Worm (Caenorhabditis elegans): Measurements from ENCODE around the gene R04B5.1.

Gene R04B5.1

ce11 chrV:10043234-10043796 lies 34.8 kb downstream of the R04B5.1 start, which contains the start of gene T06E8.8 (continued):
- TF ChIP-seq ceh-63 (GFP tag; optimal IDR thresholded peaks at IDR 0.05) = no peak
- no peak for TF ChIP-seq hlh-17 (GFP tag; optimal IDR thresholded peaks at IDR 0.05; ENCODE audit: borderline replicate concordance)
- TF ChIP-seq dpl-1 (GFP tag; optimal IDR thresholded peaks at IDR 0.05) = peak; percentile 4 to 54 (median 23)
- no peak for TF ChIP-seq fos-1 (tag; optimal IDR thresholded peaks at IDR 0.05)
- no peak for TF ChIP-seq mef-2 (tag; optimal IDR thresholded peaks at IDR 0.05)
- TF ChIP-seq vab-15 (tag; optimal IDR thresholded peaks at IDR 0.05) = no peak
- TF ChIP-seq unc-86 (tag; optimal IDR thresholded peaks at IDR 0.05) = no peak
- no peak for TF ChIP-seq unc-30 (tag; optimal IDR thresholded peaks at IDR 0.05)
- TF ChIP-seq ztf-4 (tag; optimal IDR thresholded peaks at IDR 0.05) = peak; percentile 28
- peak; percentile 97 for TF ChIP-seq blmp-1 (tag; optimal IDR thresholded peaks at IDR 0.05)
- TF ChIP-seq swsn-7 (tag; optimal IDR thresholded peaks at IDR 0.05) = peak; percentile 65
- TF ChIP-seq aha-1 (tag; optimal IDR thresholded peaks at IDR 0.05) = no peak
- TF ChIP-seq snpc-4 (tag; optimal IDR thresholded peaks at IDR 0.05) = peak; percentile 26
- TF ChIP-seq lir-3 (tag; optimal IDR thresholded peaks at IDR 0.05; ENCODE audit: poor library complexity) = no peak
- TF ChIP-seq elt-2 (tag; optimal IDR thresholded peaks at IDR 0.05) = no peak
- no peak for TF ChIP-seq ztf-11 (tag; optimal IDR thresholded peaks at IDR 0.05)
- peak; percentile 25 for TF ChIP-seq sox-4 (tag; optimal IDR thresholded peaks at IDR 0.05)
- TF ChIP-seq mab-9 (GFP tag; IDR thresholded peaks at IDR 0.05) = no peak
- TF ChIP-seq nhr-19 (GFP tag; conservative IDR thresholded peaks at IDR 0.05) = peak; percentile 81
- no peak for TF ChIP-seq nhr-84 (tag; optimal IDR thresholded peaks at IDR 0.05)
- TF ChIP-seq C16A3.4 (tag; optimal IDR thresholded peaks at IDR 0.05) = peak; percentile 49
- TF ChIP-seq ets-5 (GFP tag; IDR thresholded peaks at IDR 0.05) = no peak
- no peak for TF ChIP-seq unc-62 (GFP tag; optimal IDR thresholded peaks at IDR 0.05)
- TF ChIP-seq irx-1 (tag; optimal IDR thresholded peaks at IDR 0.05) = peak; percentile 21
- TF ChIP-seq ceh-88 (GFP tag; IDR thresholded peaks at IDR 0.05) = no peak
- peak; percentile 99 for TF ChIP-seq nhr-85 (tag)
- TF ChIP-seq lin-13 (GFP tag; optimal IDR thresholded peaks at IDR 0.05) = peak; percentile 37
- no peak for TF ChIP-seq fkh-10 (GFP tag; optimal IDR thresholded peaks at IDR 0.05)
- no peak for TF ChIP-seq ceh-90 (tag; optimal IDR thresholded peaks at IDR 0.05)
- TF ChIP-seq nhr-90 (tag; optimal IDR thresholded peaks at IDR 0.05; ENCODE audit: poor library complexity) = peak; percentile 82
- peak; percentile 41 for TF ChIP-seq unc-130 (tag; optimal IDR thresholded peaks at IDR 0.05)
- peak; percentile 58 for TF ChIP-seq ama-1 (optimal IDR thresholded peaks at IDR 0.05)
- peak; percentile 65 for TF ChIP-seq skn-1 (tag; optimal IDR thresholded peaks at IDR 0.05)
- peak; percentile 41 to 49 for TF ChIP-seq efl-1 (optimal IDR thresholded peaks at IDR 0.05)
- peak in 1 of 2 experiments; percentile 94 for TF ChIP-seq efl-1 (GFP tag; optimal IDR thresholded peaks at IDR 0.05 in 1 of 2)
- TF ChIP-seq xbp-1 (tag; optimal IDR thresholded peaks at IDR 0.05) = peak; percentile 64

DNA sequence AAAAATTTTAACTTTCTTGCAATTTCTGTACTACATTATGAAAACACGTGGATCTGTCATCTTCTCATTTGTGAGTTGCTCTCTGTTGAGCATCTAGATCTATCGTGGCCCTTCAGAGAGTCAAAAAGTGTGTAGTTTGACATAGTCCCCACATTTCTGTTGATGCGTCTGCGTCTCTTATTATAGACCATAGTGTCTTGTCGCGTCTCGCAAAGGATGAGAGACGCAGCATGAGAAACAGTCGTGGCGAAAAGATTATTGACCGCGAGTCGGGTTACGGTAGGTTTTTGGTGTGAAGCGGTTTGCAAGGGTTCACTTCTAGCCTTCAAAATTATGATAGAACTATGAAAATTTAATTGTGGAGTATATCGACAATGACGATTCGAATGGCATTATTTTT lies 35.9 kb downstream of the R04B5.1 start:
- TF ChIP-seq ceh-63 (GFP tag; optimal IDR thresholded peaks at IDR 0.05) (no peak), sup-37 (GFP tag; optimal IDR thresholded peaks at IDR 0.05) (no peak), hlh-17 (GFP tag; optimal IDR thresholded peaks at IDR 0.05; ENCODE audit: borderline replicate concordance) (no peak), nhr-20 (tag; optimal IDR thresholded peaks at IDR 0.05) (peak; percentile 92), unc-130 (tag; optimal IDR thresholded peaks at IDR 0.05) (peak; percentile 55), pax-3 (tag; optimal IDR thresholded peaks at IDR 0.05) (no peak), zip-4 (GFP tag; optimal IDR thresholded peaks at IDR 0.05) (no peak), zag-1 (tag; optimal IDR thresholded peaks at IDR 0.05) (no peak), lin-15B (tag; optimal IDR thresholded peaks at IDR 0.05) (no peak), alr-1 (tag; optimal IDR thresholded peaks at IDR 0.05; ENCODE audit: borderline replicate concordance) (no peak), lir-3 (tag; optimal IDR thresholded peaks at IDR 0.05; ENCODE audit: poor library complexity) (peak; percentile 4), sptf-1 (tag; optimal IDR thresholded peaks at IDR 0.05) (no peak), isw-1 (GFP tag; IDR thresholded peaks at IDR 0.05) (peak; percentile 28; the same call in 1 of the 2 replicates), aly-2 (tag; optimal IDR thresholded peaks at IDR 0.05) (no peak), fkh-10 (GFP tag; optimal IDR thresholded peaks at IDR 0.05) (peak; percentile 31), ceh-8 (GFP tag; optimal IDR thresholded peaks at IDR 0.05) (no peak), tlp-1 (tag; optimal IDR thresholded peaks at IDR 0.05) (no peak), lin-14 (GFP tag; optimal IDR thresholded peaks at IDR 0.05) (peak; percentile 89), ceh-88 (GFP tag; IDR thresholded peaks at IDR 0.05) (no peak), irx-1 (tag; optimal IDR thresholded peaks at IDR 0.05) (peak; percentile 56), hpl-2 (GFP tag; optimal IDR thresholded peaks at IDR 0.05) (no peak), egl-27 (tag; optimal IDR thresholded peaks at IDR 0.05) (peak in 1 of 2 experiments; percentile 24), lin-35 (GFP tag; optimal IDR thresholded peaks at IDR 0.05) (peak; percentile 58 to 73), snpc-4 (tag; optimal IDR thresholded peaks at IDR 0.05) (peak; percentile 11), nhr-12 (tag; optimal IDR thresholded peaks at IDR 0.05) (no peak)
